Worm (Caenorhabditis elegans) whole organism, early embryonic: ENCODE measurements around the gene Y59H11AM.1.

Experiments used
- ama-1 ChIP-seq: fragments of 150-350 bp; optimal IDR thresholded peaks from 2 replicates; lab custom pipeline; 2014
- ceh-13 ChIP-seq: fragments of 200-800 bp; sonication (Bioruptor generic); optimal IDR thresholded peaks from 2 replicates; lab custom pipeline; 2018; ENCODE audit warnings: mild to moderate bottlenecking, missing genetic modification characterization, missing compliant biosample characterization
- pes-1 ChIP-seq: fragments of 200-800 bp; sonication (Bioruptor generic); IDR thresholded peaks from 2 replicates; pipeline ENCODE4 v1.3.6; 2022; ENCODE audit warnings: missing genetic modification reagents, missing genetic modification characterization, missing compliant biosample characterization
- tbx-37 ChIP-seq: fragments of 200-800 bp; sonication (Bioruptor generic); conservative IDR thresholded peaks from 2 replicates; pipeline ENCODE4 v1.3.6; 2022; ENCODE audit warnings: missing genetic modification reagents, missing genetic modification characterization, missing compliant biosample characterization

DNA sequence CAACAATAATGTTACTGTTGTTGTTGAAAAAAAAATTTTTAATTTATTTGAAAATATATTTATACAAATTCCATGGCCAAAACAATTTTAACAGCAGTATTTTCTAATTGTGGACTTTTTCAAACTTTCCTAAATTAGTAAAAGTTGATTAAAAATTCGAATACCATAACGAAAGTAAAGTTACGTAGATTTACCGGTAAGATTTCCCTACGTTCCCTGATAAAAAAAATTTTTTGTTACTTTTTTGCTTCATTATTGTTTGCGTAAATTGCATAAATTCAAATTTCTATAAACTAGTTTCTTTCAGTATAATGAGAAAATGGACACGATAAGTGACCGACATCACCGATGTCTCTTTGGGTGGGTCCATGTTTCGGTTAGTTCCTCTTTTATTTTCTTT lies 37.7 kb downstream of the Y59H11AM.1 start, which contains the start of gene F42A9.6:
- TF ChIP-seq ama-1 (lab: Kevin White, UChicago) (no peak), tbx-37 (GFP tag; lab: Robert Waterston, UW) (no peak), ceh-13 (GFP tag; lab: Kevin White, UChicago) (no peak), pes-1 (GFP tag; lab: Robert Waterston, UW) (no peak)
